Worm (Caenorhabditis elegans): Measurements from ENCODE around the gene tbx-31.

DNA sequence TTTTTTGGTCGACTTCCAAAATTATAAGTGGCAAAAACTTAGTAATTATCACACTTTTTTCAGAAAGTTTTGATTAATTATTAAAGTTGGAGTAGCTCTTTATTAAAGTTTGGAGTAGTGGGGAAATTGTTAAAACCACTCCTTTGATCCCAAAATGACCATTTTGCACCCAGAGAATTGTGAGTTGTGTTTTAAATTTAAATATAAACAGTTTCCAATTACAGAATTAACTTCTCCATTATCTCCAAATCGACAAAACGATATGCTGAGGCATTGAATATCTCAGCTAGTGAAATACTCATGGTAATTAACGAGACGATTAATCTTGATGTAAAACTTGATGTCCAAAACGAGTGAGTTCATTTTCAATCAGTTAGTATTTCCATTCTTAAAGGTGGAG, 46.1 kb downstream of the tbx-31 start, which contains the start of gene fbxb-58:
- TF ChIP-seq klf-2 (GFP tag; conservative IDR thresholded peaks at IDR 0.05): no peak
- no peak for TF ChIP-seq ztf-29 (GFP tag; IDR thresholded peaks at IDR 0.05)
- no peak for TF ChIP-seq med-1 (GFP tag; optimal IDR thresholded peaks at IDR 0.05; ENCODE audit: insufficient read depth)
- no peak for TF ChIP-seq ztf-23 (GFP tag; IDR thresholded peaks at IDR 0.05)
- TF ChIP-seq flt-1 (GFP tag; IDR thresholded peaks at IDR 0.05): no peak
- no peak for TF ChIP-seq cog-1 (tag; optimal IDR thresholded peaks at IDR 0.05)
- no peak for TF ChIP-seq T22C8.4 (GFP tag; IDR thresholded peaks at IDR 0.05)
- TF ChIP-seq ref-1 (GFP tag; conservative IDR thresholded peaks at IDR 0.05): no peak
- no peak for TF ChIP-seq tab-1 (GFP tag; IDR thresholded peaks at IDR 0.05)
